Worm (Caenorhabditis elegans): ENCODE results near the gene comt-2.

DNA sequence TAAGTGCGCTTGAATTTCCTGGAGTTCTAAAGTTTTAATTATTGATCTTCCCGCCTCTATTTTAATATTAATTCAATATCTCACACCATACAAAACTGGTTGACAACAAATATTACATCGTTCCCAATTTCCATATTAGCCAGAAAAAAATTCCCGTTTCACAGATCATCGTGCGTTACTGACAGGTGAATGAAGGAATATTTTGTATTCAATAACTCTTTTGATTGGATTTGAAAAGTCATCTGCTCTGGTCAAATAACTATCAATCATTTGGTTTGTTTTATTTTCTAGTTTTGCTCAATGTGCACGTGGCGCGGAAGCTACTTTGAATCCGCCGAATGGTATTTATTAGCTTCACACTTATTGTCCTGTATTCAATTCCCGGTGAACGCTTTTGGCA is 10.6 kb downstream of the comt-2 start, which contains the start of gene srh-139:
- TF ChIP-seq nhr-23 (tag; optimal IDR thresholded peaks at IDR 0.05) = no peak
- TF ChIP-seq mab-5 (tag; optimal IDR thresholded peaks at IDR 0.05) = no peak

Measured in whole organism, L2 larva.